Worm (Caenorhabditis elegans) whole organism, early embryonic: ENCODE data around the gene B0035.22.

Experiments used
- ama-1 ChIP-seq: fragments of 150-350 bp; optimal IDR thresholded peaks from 2 replicates; lab custom pipeline; 2014
- pes-1 ChIP-seq: fragments of 200-800 bp; sonication (Bioruptor generic); IDR thresholded peaks from 2 replicates; pipeline ENCODE4 v1.3.6; 2022; ENCODE audit warnings: missing genetic modification reagents, missing genetic modification characterization, missing compliant biosample characterization
- scrt-1 ChIP-seq: fragments of 200-800 bp; sonication (Bioruptor generic); IDR thresholded peaks from 2 replicates; pipeline ENCODE4 v1.3.6; 2022; ENCODE audit warnings: missing genetic modification characterization, missing compliant biosample characterization
- tbx-11 ChIP-seq: fragments of 200-800 bp; sonication (Bioruptor generic); IDR thresholded peaks from 2 replicates; pipeline ENCODE4 v1.3.6; 2022; ENCODE audit warnings: missing genetic modification characterization, missing compliant biosample characterization

ce11 chrIV:11276026-11276425 lies 38.9 kb upstream of the B0035.22 start:
- TF ChIP-seq tbx-11 (no peak), ama-1 (lab: Kevin White, UChicago) (no peak), scrt-1 (GFP tag; lab: Robert Waterston, UW) (no peak), pes-1 (GFP tag; lab: Robert Waterston, UW) (no peak)
